Worm (Caenorhabditis elegans): ENCODE results near the gene tif-1A.

The tif-1A gene

DNA sequence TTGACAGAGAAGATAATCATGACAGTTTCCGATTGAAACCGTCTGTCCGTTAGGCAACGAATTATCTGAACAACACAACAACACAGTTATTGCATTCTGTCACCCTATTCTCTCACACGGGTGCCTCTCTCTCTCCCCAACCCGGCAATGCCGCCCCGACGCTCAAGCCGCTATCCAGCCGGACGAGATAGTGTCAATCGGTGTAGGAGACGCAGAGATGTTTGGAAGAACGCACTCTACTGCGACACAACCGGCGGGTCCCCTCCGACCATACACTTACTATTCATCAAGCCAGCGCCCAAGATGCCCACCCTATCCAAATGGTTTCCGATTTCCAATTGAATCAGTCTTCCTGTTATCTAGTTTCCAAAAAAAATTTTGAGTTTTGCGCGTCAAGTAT lies 6.3 kb upstream of the tif-1A start (continued):
- peak; percentile 55 for TF ChIP-seq ceh-34 (tag; optimal IDR thresholded peaks at IDR 0.05)
- TF ChIP-seq nhr-11 (tag; optimal IDR thresholded peaks at IDR 0.05): no peak
- no peak for TF ChIP-seq tbx-7 (tag; optimal IDR thresholded peaks at IDR 0.05)
- no peak for TF ChIP-seq pax-1 (tag; optimal IDR thresholded peaks at IDR 0.05)
- TF ChIP-seq syd-9 (tag; optimal IDR thresholded peaks at IDR 0.05): peak; percentile 4
- no peak for TF ChIP-seq fkh-10 (GFP tag; optimal IDR thresholded peaks at IDR 0.05)
- TF ChIP-seq nhr-232 (tag; optimal IDR thresholded peaks at IDR 0.05): no peak
- no peak for TF ChIP-seq ceh-45 (GFP tag; IDR thresholded peaks at IDR 0.05)
- TF ChIP-seq tbx-2 (tag; optimal IDR thresholded peaks at IDR 0.05): peak; percentile 69
- TF ChIP-seq unc-42 (tag; optimal IDR thresholded peaks at IDR 0.05): peak; percentile 11
- no peak for TF ChIP-seq che-1 (tag; optimal IDR thresholded peaks at IDR 0.05)
- no peak for TF ChIP-seq pha-2 (tag; optimal IDR thresholded peaks at IDR 0.05)
- no peak for TF ChIP-seq unc-3 (GFP tag; conservative IDR thresholded peaks at IDR 0.05)
- TF ChIP-seq unc-3 (tag; optimal IDR thresholded peaks at IDR 0.05): no peak
- no peak for TF ChIP-seq lin-11 (tag; optimal IDR thresholded peaks at IDR 0.05)
- TF ChIP-seq madf-2 (tag; optimal IDR thresholded peaks at IDR 0.05): no peak
- no peak for TF ChIP-seq T23F11.4 (GFP tag; optimal IDR thresholded peaks at IDR 0.05)
- no peak for TF ChIP-seq ceh-30 (tag; optimal IDR thresholded peaks at IDR 0.05)
- no peak for TF ChIP-seq F13H6.1 (tag; optimal IDR thresholded peaks at IDR 0.05)
- no peak for TF ChIP-seq zip-5 (tag; optimal IDR thresholded peaks at IDR 0.05)
- TF ChIP-seq hlh-8 (tag; optimal IDR thresholded peaks at IDR 0.05): no peak
- TF ChIP-seq pha-4 (tag; optimal IDR thresholded peaks at IDR 0.05): no peak

DNA sequence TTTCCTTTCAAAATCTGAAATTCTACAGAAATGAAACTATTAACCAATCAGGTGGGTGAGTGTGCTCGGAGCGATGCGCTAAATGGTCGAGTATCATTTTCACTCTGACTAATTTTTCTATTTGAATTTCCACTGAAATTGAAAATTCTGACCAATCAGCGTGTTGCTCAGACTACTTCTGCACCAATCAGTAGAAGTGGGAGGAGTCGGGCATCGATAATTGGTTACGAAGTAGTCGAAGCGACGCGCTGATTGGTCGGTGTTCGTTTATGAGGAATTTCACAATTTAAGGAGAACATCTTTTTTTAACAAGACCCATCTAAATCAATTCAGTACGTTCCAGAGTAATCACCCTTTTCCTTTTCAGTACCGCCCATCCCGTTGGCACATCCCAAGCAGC lies 5.3 kb upstream of the tif-1A start:
- TF ChIP-seq ztf-16 (tag; optimal IDR thresholded peaks at IDR 0.05): no peak
- TF ChIP-seq ceh-22 (tag; optimal IDR thresholded peaks at IDR 0.05): no peak
- no peak for TF ChIP-seq elt-2 (tag; optimal IDR thresholded peaks at IDR 0.05)
- TF ChIP-seq hlh-13 (GFP tag; optimal IDR thresholded peaks at IDR 0.05): no peak
- TF ChIP-seq eyg-1 (tag; optimal IDR thresholded peaks at IDR 0.05): no peak
- peak; percentile 86 for TF ChIP-seq nfya-1 (tag; optimal IDR thresholded peaks at IDR 0.05)
- no peak for TF ChIP-seq T23F11.4 (GFP tag; optimal IDR thresholded peaks at IDR 0.05)
- TF ChIP-seq dve-1 (tag; optimal IDR thresholded peaks at IDR 0.05): no peak

DNA sequence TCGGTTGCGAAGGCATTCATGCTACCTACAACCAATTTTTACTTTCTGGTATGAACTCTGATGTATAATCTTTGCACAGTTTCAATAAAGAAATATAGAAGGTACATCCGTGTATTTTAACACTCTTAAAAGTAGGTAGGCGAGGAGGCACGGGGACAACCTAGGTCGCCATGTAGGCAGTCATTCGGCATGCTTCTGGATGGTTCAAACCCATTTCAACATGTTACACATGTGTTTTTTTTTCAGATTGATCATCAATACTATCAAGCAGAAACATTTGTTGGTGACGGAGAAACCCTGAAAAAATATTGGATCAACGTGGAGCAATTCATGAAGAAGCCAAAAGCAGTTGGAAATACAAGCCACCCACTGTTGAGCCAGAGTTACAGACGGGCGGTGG lies 3.1 kb upstream of the tif-1A start:
- TF ChIP-seq pqm-1 (tag; optimal IDR thresholded peaks at IDR 0.05) (no peak), ahr-1 (tag; optimal IDR thresholded peaks at IDR 0.05) (no peak), unc-86 (tag; optimal IDR thresholded peaks at IDR 0.05) (no peak), K02D7.2 (tag; optimal IDR thresholded peaks at IDR 0.05) (no peak), ceh-2 (tag; optimal IDR thresholded peaks at IDR 0.05) (no peak), ceh-24 (tag; optimal IDR thresholded peaks at IDR 0.05) (no peak), elt-2 (tag; optimal IDR thresholded peaks at IDR 0.05) (no peak), hlh-13 (GFP tag; optimal IDR thresholded peaks at IDR 0.05) (no peak)

DNA sequence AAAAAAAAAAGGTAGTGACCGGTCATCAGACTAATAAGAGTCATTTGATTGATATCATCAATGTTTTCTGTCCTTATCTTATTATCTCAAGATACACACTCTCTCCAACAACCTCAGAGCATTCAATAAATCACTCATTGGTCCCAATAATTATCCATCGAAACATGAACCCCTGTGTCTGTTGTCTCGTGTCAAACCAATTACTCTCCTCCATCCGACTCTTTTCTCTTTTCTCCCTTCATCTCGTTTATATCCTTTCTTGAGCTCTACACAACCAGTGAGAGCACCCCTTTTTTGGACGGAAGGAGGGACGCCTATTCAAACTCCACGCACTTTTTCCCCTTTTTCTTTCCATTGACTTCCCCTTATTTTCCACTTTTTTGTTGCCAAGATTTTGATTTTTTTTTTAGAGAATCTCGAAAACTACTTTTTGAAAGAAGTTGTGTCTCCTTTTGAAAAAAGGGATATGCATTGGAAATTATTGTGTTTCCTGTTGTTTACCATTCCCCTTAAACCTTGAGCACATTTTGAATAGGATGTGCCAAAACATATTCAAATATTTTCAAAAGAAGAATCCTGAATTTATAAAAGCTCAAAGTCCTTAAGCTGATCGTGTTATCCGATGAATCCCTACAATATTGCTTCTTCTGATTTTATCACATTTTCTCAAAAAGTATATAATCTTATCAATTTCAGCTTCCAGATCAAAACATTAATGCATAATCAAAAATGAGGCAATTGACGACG lies 1.7 kb upstream of the tif-1A start, which contains the start of gene pxd-1:
Gene pxd-1 (plus strand): TSS at position 697 of the 747 bp plus-strand sequence.
- TF ChIP-seq Y22D7AL.16 (tag; optimal IDR thresholded peaks at IDR 0.05): no peak
- no peak for TF ChIP-seq hlh-15 (tag; optimal IDR thresholded peaks at IDR 0.05)
- no peak for TF ChIP-seq fkh-6 (tag; optimal IDR thresholded peaks at IDR 0.05)
- peak; percentile 34 for TF ChIP-seq nfya-1 (tag; optimal IDR thresholded peaks at IDR 0.05)
- no peak for TF ChIP-seq hlh-13 (GFP tag; optimal IDR thresholded peaks at IDR 0.05)
- TF ChIP-seq pha-2 (tag; optimal IDR thresholded peaks at IDR 0.05): no peak
- TF ChIP-seq che-1 (tag; optimal IDR thresholded peaks at IDR 0.05): no peak
- no peak for TF ChIP-seq syd-9 (tag; optimal IDR thresholded peaks at IDR 0.05)
- no peak for TF ChIP-seq elt-4 (tag; optimal IDR thresholded peaks at IDR 0.05)
- no peak for TF ChIP-seq ceh-14 (tag; optimal IDR thresholded peaks at IDR 0.05)
- peak; percentile 84 for TF ChIP-seq unc-42 (tag; optimal IDR thresholded peaks at IDR 0.05)
- no peak for TF ChIP-seq hlh-6 (tag; optimal IDR thresholded peaks at IDR 0.05)
- TF ChIP-seq madf-2 (tag; optimal IDR thresholded peaks at IDR 0.05): no peak
- TF ChIP-seq ceh-2 (tag; optimal IDR thresholded peaks at IDR 0.05): no peak
- no peak for TF ChIP-seq tbx-7 (tag; optimal IDR thresholded peaks at IDR 0.05)
- no peak for TF ChIP-seq C38D4.7 (GFP tag; optimal IDR thresholded peaks at IDR 0.05)
- TF ChIP-seq hlh-30 (tag; optimal IDR thresholded peaks at IDR 0.05; ENCODE audit: insufficient read depth): no peak
- TF ChIP-seq unc-55 (GFP tag; optimal IDR thresholded peaks at IDR 0.05): peak; percentile 48
- TF ChIP-seq sox-4 (tag; optimal IDR thresholded peaks at IDR 0.05): no peak
- no peak for TF ChIP-seq odd-2 (tag; optimal IDR thresholded peaks at IDR 0.05)
- no peak for TF ChIP-seq ceh-9 (tag; optimal IDR thresholded peaks at IDR 0.05)

All from whole organism, late embryonic.